Worm (Caenorhabditis elegans) whole organism, L4 larva: ENCODE results near the gene nhr-253.

ENCODE experiments used
- lin-13 ChIP-seq: fragments of 150-350 bp; optimal IDR thresholded peaks from 2 replicates; lab custom pipeline; 2014; ENCODE audit warnings: missing biosample characterization, missing genetic modification reagents, missing genetic modification characterization
- nhr-237 ChIP-seq: sonication (generic microtip); optimal IDR thresholded peaks from 2 replicates; lab custom pipeline; 2017; ENCODE audit warnings: missing biosample characterization, missing genetic modification characterization
- nhr-28 ChIP-seq: fragments of 150-350 bp; optimal IDR thresholded peaks from 2 replicates; lab custom pipeline; 2014; ENCODE audit warnings: missing biosample characterization, missing genetic modification characterization
- nhr-6 ChIP-seq: fragments of 150-350 bp; optimal IDR thresholded peaks from 2 replicates; lab custom pipeline; 2014; ENCODE audit warnings: missing biosample characterization, missing genetic modification characterization
- pha-4 ChIP-seq, 2 experiments: fragments of 150-350 bp in 1 of 2; fragments of 200-800 bp in 1 of 2; sonication (Bioruptor generic) in 1 of 2; IDR thresholded peaks in 1 of 2; optimal IDR thresholded peaks in 1 of 2; 2 replicates each; pipeline versions ENCODE4 v1.3.6 to Lab custom; 2014 to 2022; ENCODE audit warnings: missing genetic modification characterization in 2 of 2, missing genetic modification reagents in 2 of 2, missing biosample characterization in 1 of 2, missing compliant biosample characterization in 1 of 2
- pqm-1 ChIP-seq: sonication (generic microtip); optimal IDR thresholded peaks from 2 replicates; lab custom pipeline; 2017; ENCODE audit warnings: missing biosample characterization, missing genetic modification characterization
- sdz-12 ChIP-seq: fragments of 200-800 bp; sonication (Bioruptor generic); optimal IDR thresholded peaks from 2 replicates; lab custom pipeline; 2018; ENCODE audit warnings: mild to moderate bottlenecking, missing genetic modification characterization, missing compliant biosample characterization
- unc-39 ChIP-seq: sonication (generic microtip); optimal IDR thresholded peaks from 2 replicates; lab custom pipeline; 2017; ENCODE audit warnings: missing biosample characterization, missing genetic modification characterization
- zag-1 ChIP-seq: fragments of 150-350 bp; optimal IDR thresholded peaks from 2 replicates; lab custom pipeline; 2014; ENCODE audit warnings: missing biosample characterization, missing genetic modification characterization

DNA sequence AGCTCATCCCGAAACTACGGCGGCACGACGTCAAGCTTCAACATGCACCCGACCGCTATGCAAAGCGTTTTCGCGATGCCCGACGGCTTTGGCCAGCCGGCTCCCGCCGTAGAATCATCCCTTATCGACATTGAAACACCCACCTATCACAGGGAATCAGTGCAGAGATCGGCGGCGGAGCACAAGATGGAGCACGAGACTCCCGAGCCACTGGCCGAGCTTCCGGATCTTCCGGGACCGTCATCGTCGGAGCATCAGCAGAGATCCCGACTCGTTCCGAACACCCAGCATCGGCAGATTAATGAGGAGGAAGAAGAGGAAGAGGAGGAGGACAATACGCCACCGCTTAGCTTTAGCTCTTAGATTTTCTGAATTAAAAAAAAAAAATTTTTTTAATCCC is 37.9 kb upstream of the nhr-253 start:
- TF ChIP-seq pha-4 (GFP tag; IDR thresholded peaks at IDR 0.05; lab: Robert Waterston, UW) (no peak), pha-4 (tag; optimal IDR thresholded peaks at IDR 0.05; lab: Kevin White, UChicago) (no peak), nhr-6 (tag; lab: Kevin White, UChicago) (no peak), pqm-1 (no peak), sdz-12 (no peak), lin-13 (GFP tag; lab: Kevin White, UChicago) (no peak), nhr-237 (tag; lab: Kevin White, UChicago) (no peak), zag-1 (tag; lab: Kevin White, UChicago) (no peak), nhr-28 (tag; lab: Kevin White, UChicago) (no peak), unc-39 (tag; lab: Kevin White, UChicago) (no peak)
